Fruit fly (Drosophila melanogaster) whole organism, embryonic: ENCODE data around the gene eIF4E5.
A peak's percentile ranks its signal among the peaks of the same experiment; 100 is the strongest.

Source experiments
- B-H2 ChIP-seq: fragments of 200-800 bp; sonication (Bioruptor generic); optimal IDR thresholded peaks from 2 replicates; lab custom pipeline; 2018; ENCODE audit warnings: missing biosample characterization, mild to moderate bottlenecking, missing genetic modification characterization
- CG10654 ChIP-seq: fragments of 200-800 bp; sonication (Bioruptor generic); optimal IDR thresholded peaks from 2 replicates; lab custom pipeline; 2016; ENCODE audit warnings: missing biosample characterization, missing genetic modification characterization
- CG12942 ChIP-seq: fragments of 200-800 bp; sonication (Bioruptor generic); optimal IDR thresholded peaks from 3 replicates; lab custom pipeline; 2016; ENCODE audit warnings: missing biosample characterization, missing genetic modification characterization
- CG13123 ChIP-seq: fragments of 200-800 bp; sonication (Bioruptor generic); optimal IDR thresholded peaks from 2 replicates; lab custom pipeline; 2016; ENCODE audit warnings: missing biosample characterization, missing genetic modification characterization
- CG17568 ChIP-seq: fragments of 200-800 bp; sonication (Bioruptor generic); optimal IDR thresholded peaks from 2 replicates; lab custom pipeline; 2018; ENCODE audit warnings: missing biosample characterization, mild to moderate bottlenecking, missing genetic modification characterization, moderate library complexity
- CG17802 ChIP-seq: fragments of 200-800 bp; sonication (Bioruptor generic); optimal IDR thresholded peaks from 2 replicates; lab custom pipeline; 2018; ENCODE audit warnings: missing biosample characterization, mild to moderate bottlenecking, missing genetic modification characterization, moderate library complexity
- CG2678 ChIP-seq: fragments of 200-800 bp; sonication (Bioruptor generic); optimal IDR thresholded peaks from 3 replicates; lab custom pipeline; 2019; ENCODE audit warnings: missing biosample characterization, mild to moderate bottlenecking, missing genetic modification characterization, moderate library complexity
- CG32767 ChIP-seq: fragments of 200-800 bp; sonication (Bioruptor generic); IDR thresholded peaks from 2 replicates; pipeline ENCODE4 v1.3.6; 2022; ENCODE audit warnings: missing biosample characterization, missing genetic modification characterization
- CG32772 ChIP-seq: fragments of 200-800 bp; sonication (Bioruptor generic); IDR thresholded peaks from 2 replicates; pipeline ENCODE4 v1.3.6; 2022; ENCODE audit warnings: missing biosample characterization, missing genetic modification characterization
- CG4707 ChIP-seq: fragments of 200-800 bp; sonication (Bioruptor generic); optimal IDR thresholded peaks from 2 replicates; lab custom pipeline; 2018; ENCODE audit warnings: missing biosample characterization, mild to moderate bottlenecking, missing genetic modification characterization, moderate library complexity
- CG5245 ChIP-seq: fragments of 200-800 bp; sonication (Bioruptor generic); optimal IDR thresholded peaks from 3 replicates; lab custom pipeline; 2016; ENCODE audit warnings: missing biosample characterization, missing genetic modification characterization
- CG7372 ChIP-seq: fragments of 200-800 bp; sonication (Bioruptor generic); IDR thresholded peaks from 2 replicates; pipeline ENCODE4 v1.3.6; 2022; ENCODE audit warnings: missing biosample characterization, missing genetic modification characterization
- CG7928 ChIP-seq: fragments of 200-800 bp; sonication (Bioruptor generic); optimal IDR thresholded peaks from 2 replicates; lab custom pipeline; 2017; ENCODE audit warnings: missing biosample characterization, mild to moderate bottlenecking, missing genetic modification characterization
- CG8388 ChIP-seq: fragments of 200-800 bp; sonication (Bioruptor generic); optimal IDR thresholded peaks from 2 replicates; lab custom pipeline; 2019; ENCODE audit warnings: missing biosample characterization, mild to moderate bottlenecking, missing genetic modification characterization, moderate library complexity
- Camta ChIP-seq: fragments of 200-800 bp; sonication (Bioruptor generic); optimal IDR thresholded peaks from 2 replicates; lab custom pipeline; 2016; ENCODE audit warnings: missing biosample characterization, missing genetic modification characterization
- ERR ChIP-seq: fragments of 200-800 bp; sonication (Bioruptor generic); optimal IDR thresholded peaks from 2 replicates; lab custom pipeline; 2016; ENCODE audit warnings: missing biosample characterization, missing genetic modification characterization
- Eip74EF ChIP-seq, 2 experiments: fragments of 200-800 bp in 1 of 2; fragments of >200 bp in 1 of 2; sonication (Bioruptor generic) in 1 of 2; optimal IDR thresholded peaks; 2 replicates each; lab custom pipeline; 2017 to 2019; ENCODE audit warnings: missing biosample characterization in 2 of 2, missing genetic modification characterization in 2 of 2, mild to moderate bottlenecking in 1 of 2, moderate library complexity in 1 of 2
- Ets97D ChIP-seq: fragments of 200-800 bp; sonication (Bioruptor generic); optimal IDR thresholded peaks from 3 replicates; lab custom pipeline; 2016; ENCODE audit warnings: missing biosample characterization, missing genetic modification characterization
- Gug ChIP-seq: fragments of 200-800 bp; sonication (Bioruptor generic); IDR thresholded peaks from 4 replicates; pipeline ENCODE4 v1.3.6; 2022; ENCODE audit warnings: missing biosample characterization, missing genetic modification characterization
- H15 ChIP-seq: fragments of 200-800 bp; sonication (Bioruptor generic); IDR thresholded peaks from 3 replicates; pipeline ENCODE4 v1.3.6; 2022; ENCODE audit warnings: missing biosample characterization, missing genetic modification characterization
- HLH4C ChIP-seq: fragments of 200-800 bp; sonication (Bioruptor generic); IDR thresholded peaks from 3 replicates; pipeline ENCODE4 v1.3.6; 2022; ENCODE audit warnings: missing biosample characterization, missing genetic modification characterization; ENCODE audit not compliant: partially characterized antibody
- Hey ChIP-seq: fragments of 200-800 bp; sonication (Bioruptor generic); optimal IDR thresholded peaks from 3 replicates; lab custom pipeline; 2018; ENCODE audit warnings: missing biosample characterization, mild to moderate bottlenecking, missing genetic modification characterization
- Hr39 ChIP-seq: fragments of >200 bp; optimal IDR thresholded peaks from 2 replicates; lab custom pipeline; 2017
- Lpt ChIP-seq: fragments of >200 bp; optimal IDR thresholded peaks from 2 replicates; lab custom pipeline; 2018; ENCODE audit warnings: missing biosample characterization, missing genetic modification characterization
- MTF-1 ChIP-seq: fragments of 200-800 bp; sonication (Bioruptor generic); optimal IDR thresholded peaks from 2 replicates; lab custom pipeline; 2018; ENCODE audit warnings: missing biosample characterization, mild to moderate bottlenecking, missing genetic modification characterization, borderline replicate concordance
- Med ChIP-seq: fragments of 200-800 bp; sonication (Bioruptor generic); peaks from one replicate; lab custom pipeline; 2016; ENCODE audit warnings: missing biosample characterization, missing genetic modification characterization, mild to moderate bottlenecking, inconsistent platforms, moderate library complexity
- NC2α ChIP-seq: fragments of 200-800 bp; sonication (Bioruptor generic); optimal IDR thresholded peaks from 2 replicates; lab custom pipeline; 2016; ENCODE audit warnings: missing biosample characterization, missing genetic modification characterization
- Scr ChIP-seq: fragments of 200-800 bp; sonication (Bioruptor generic); IDR thresholded peaks from 2 replicates; pipeline ENCODE4 v1.3.6; 2022; ENCODE audit warnings: missing biosample characterization, missing genetic modification characterization; ENCODE audit not compliant: partially characterized antibody
- Six4 ChIP-seq: fragments of 200-800 bp; sonication (Bioruptor generic); optimal IDR thresholded peaks from 2 replicates; lab custom pipeline; 2016; ENCODE audit warnings: missing biosample characterization, missing genetic modification characterization
- Tbp ChIP-seq: fragments of >200 bp; optimal IDR thresholded peaks from 2 replicates; lab custom pipeline; 2018; ENCODE audit warnings: missing biosample characterization, missing genetic modification characterization
- ab ChIP-seq: fragments of 200-800 bp; sonication (Bioruptor generic); optimal IDR thresholded peaks from 2 replicates; lab custom pipeline; 2016; ENCODE audit warnings: missing biosample characterization, missing genetic modification characterization
- bcd ChIP-seq: fragments of 200-800 bp; sonication (Bioruptor generic); optimal IDR thresholded peaks from 2 replicates; lab custom pipeline; 2017; ENCODE audit warnings: missing biosample characterization, mild to moderate bottlenecking, missing genetic modification characterization
- fd102C ChIP-seq: fragments of 200-800 bp; sonication (Bioruptor generic); optimal IDR thresholded peaks from 2 replicates; lab custom pipeline; 2018; ENCODE audit warnings: missing biosample characterization, mild to moderate bottlenecking, missing genetic modification characterization, moderate library complexity
- gce ChIP-seq: fragments of 200-800 bp; sonication (Bioruptor generic); IDR thresholded peaks from 3 replicates; pipeline ENCODE4 v1.3.6; 2022; ENCODE audit warnings: missing biosample characterization, missing genetic modification characterization
- gcm2 ChIP-seq: fragments of 200-800 bp; sonication (Bioruptor generic); optimal IDR thresholded peaks from 2 replicates; lab custom pipeline; 2016; ENCODE audit warnings: missing biosample characterization, missing genetic modification characterization
- gem ChIP-seq: fragments of 200-800 bp; sonication (Bioruptor generic); optimal IDR thresholded peaks from 2 replicates; lab custom pipeline; 2019; ENCODE audit warnings: missing biosample characterization, mild to moderate bottlenecking, missing genetic modification characterization, moderate library complexity
- grn ChIP-seq: fragments of 200-800 bp; sonication (Bioruptor generic); optimal IDR thresholded peaks from 3 replicates; lab custom pipeline; 2017; ENCODE audit warnings: missing biosample characterization, missing genetic modification characterization
- hth ChIP-seq: fragments of >200 bp; optimal IDR thresholded peaks from 2 replicates; lab custom pipeline; 2017; ENCODE audit warnings: inconsistent platforms
- ken ChIP-seq: fragments of 200-800 bp; sonication (Bioruptor generic); IDR thresholded peaks from 3 replicates; pipeline ENCODE4 v1.3.6; 2022; ENCODE audit warnings: missing biosample characterization, missing genetic modification characterization
- lola ChIP-seq, 3 experiments: fragments of >200 bp in 2 of 3; fragments of 200-800 bp in 1 of 3; sonication (Bioruptor generic) in 1 of 3; optimal IDR thresholded peaks; 2 replicates each; lab custom pipeline; 2017 to 2019; ENCODE audit warnings: missing biosample characterization in 3 of 3, missing genetic modification characterization in 3 of 3, mild to moderate bottlenecking in 1 of 3, moderate library complexity in 1 of 3
- lov ChIP-seq, 2 experiments: fragments of 200-800 bp in 1 of 2; fragments of >200 bp in 1 of 2; sonication (Bioruptor generic) in 1 of 2; IDR thresholded peaks in 1 of 2; optimal IDR thresholded peaks in 1 of 2; 2 replicates in 1 of 2; 3 replicates in 1 of 2; pipeline versions ENCODE4 v1.3.6 to Lab custom; 2017 to 2022; ENCODE audit warnings: missing biosample characterization in 1 of 2, missing genetic modification characterization in 1 of 2
- luna ChIP-seq: fragments of 200-800 bp; sonication (Bioruptor generic); optimal IDR thresholded peaks from 2 replicates; lab custom pipeline; 2016; ENCODE audit warnings: missing biosample characterization, missing genetic modification characterization
- nmo ChIP-seq: fragments of 200-800 bp; sonication (Bioruptor generic); optimal IDR thresholded peaks from 2 replicates; lab custom pipeline; 2018; ENCODE audit warnings: missing biosample characterization, mild to moderate bottlenecking, missing genetic modification characterization, moderate library complexity
- peb ChIP-seq: fragments of 200-800 bp; sonication (Bioruptor generic); IDR thresholded peaks from 2 replicates; pipeline ENCODE4 v1.3.6; 2022; ENCODE audit warnings: missing biosample characterization, missing genetic modification characterization
- pzg ChIP-seq: fragments of 200-800 bp; sonication (Bioruptor generic); optimal IDR thresholded peaks from 3 replicates; lab custom pipeline; 2018; ENCODE audit warnings: missing biosample characterization, mild to moderate bottlenecking, missing genetic modification characterization, moderate library complexity
- rib ChIP-seq: fragments of 200-800 bp; sonication (Bioruptor generic); IDR thresholded peaks from 2 replicates; pipeline ENCODE4 v1.3.6; 2022; ENCODE audit warnings: missing biosample characterization, missing genetic modification characterization
- run ChIP-seq: fragments of 200-800 bp; sonication (Bioruptor generic); optimal IDR thresholded peaks from 3 replicates; lab custom pipeline; 2018; ENCODE audit warnings: missing biosample characterization, mild to moderate bottlenecking, missing genetic modification characterization
- sens-2 ChIP-seq: fragments of 200-800 bp; sonication (Bioruptor generic); IDR thresholded peaks from 2 replicates; pipeline ENCODE4 v1.3.6; 2022; ENCODE audit warnings: missing biosample characterization, missing genetic modification characterization
- tx ChIP-seq: fragments of 200-800 bp; sonication (Bioruptor generic); optimal IDR thresholded peaks from 2 replicates; lab custom pipeline; 2016; ENCODE audit warnings: missing biosample characterization, missing genetic modification characterization
- wdn ChIP-seq: fragments of 200-800 bp; sonication (Bioruptor generic); IDR thresholded peaks from 2 replicates; pipeline ENCODE4 v1.3.6; 2022; ENCODE audit warnings: missing biosample characterization, missing genetic modification characterization
- yki ChIP-seq: fragments of >200 bp; optimal IDR thresholded peaks from 3 replicates; lab custom pipeline; 2018

The eIF4E5 gene

DNA sequence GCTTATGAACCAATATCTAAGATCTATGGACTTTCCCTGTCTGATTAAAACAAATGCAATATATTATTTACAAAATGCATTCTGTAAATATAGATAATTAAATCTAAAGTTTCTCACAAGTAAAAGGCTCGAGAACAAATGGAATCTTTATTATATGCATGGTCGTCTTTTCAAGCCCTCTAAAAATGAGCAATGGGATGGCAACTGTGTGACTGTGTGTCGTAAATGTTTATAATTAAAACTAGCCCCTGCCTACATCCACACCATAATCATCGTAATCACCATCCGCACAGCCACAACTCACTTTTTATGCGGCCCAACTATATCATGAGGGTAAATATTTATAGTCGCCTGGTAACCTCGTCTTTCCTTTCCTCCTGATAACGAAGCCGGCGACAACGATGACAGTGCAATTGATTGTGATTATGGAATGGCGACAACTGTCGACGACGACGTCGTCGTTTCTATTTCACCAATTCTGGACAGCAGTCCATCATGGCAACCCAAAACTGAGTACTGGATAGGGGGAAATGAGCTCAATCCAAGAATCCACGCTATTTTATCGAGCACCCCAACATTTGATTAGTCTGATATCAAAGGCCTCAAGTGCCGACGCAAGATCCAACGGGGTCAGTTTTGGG lies 28.8 kb upstream of the eIF4E5 start (continued):
- TF ChIP-seq luna (GFP tag; lab: Kevin White, UChicago) (no peak), lov (optimal IDR thresholded peaks at IDR 0.05; lab: Kevin White, UChicago) (no peak), lov (GFP tag; IDR thresholded peaks at IDR 0.05; lab: Robert Waterston, UW) (no peak), CG13123 (no peak), CG2678 (tag; lab: Kevin White, UChicago) (peak; percentile 52), wdn (GFP tag; lab: Robert Waterston, UW) (no peak), CG8388 (no peak), Gug (GFP tag; lab: Robert Waterston, UW) (no peak), Lpt (GFP tag; lab: Kevin White, UChicago) (no peak), HLH4C (GFP tag; lab: Robert Waterston, UW) (no peak), run (no peak), MTF-1 (GFP tag; lab: Kevin White, UChicago) (no peak), fd102C (GFP tag; lab: Kevin White, UChicago) (no peak), NC2α (no peak), CG32767 (GFP tag; lab: Robert Waterston, UW) (no peak), ab (no peak), H15 (GFP tag; lab: Robert Waterston, UW) (no peak), bcd (GFP tag; lab: Kevin White, UChicago) (no peak), ERR (GFP tag; lab: Kevin White, UChicago) (no peak), grn (GFP tag; lab: Kevin White, UChicago) (peak; percentile 95), pzg (GFP tag; lab: Kevin White, UChicago) (no peak), Eip74EF (GFP tag; optimal IDR thresholded peaks at IDR 0.05; lab: Kevin White, UChicago) (no peak), gcm2 (GFP tag; lab: Kevin White, UChicago) (no peak), CG10654 (GFP tag; lab: Kevin White, UChicago) (no peak), Ets97D (no peak), Med (GFP tag; lab: Kevin White, UChicago) (peak; percentile 42), CG32772 (GFP tag; lab: Robert Waterston, UW) (no peak), yki (lab: Kevin White, UChicago) (no peak), CG4707 (GFP tag; lab: Kevin White, UChicago) (no peak), CG17568 (GFP tag; lab: Kevin White, UChicago) (peak; percentile 39), tx (GFP tag; lab: Kevin White, UChicago) (no peak), gem (tag; lab: Kevin White, UChicago) (no peak), lola (GFP tag; optimal IDR thresholded peaks at IDR 0.05; lab: Kevin White, UChicago) (no peak), rib (no peak; the same call in 1 of the 2 replicates), CG12942 (no peak), Hr39 (no peak), peb (no peak), Tbp (no peak), Hey (peak; percentile 68), Camta (GFP tag; lab: Kevin White, UChicago) (no peak), CG7928 (GFP tag; lab: Kevin White, UChicago) (no peak), gce (GFP tag; lab: Robert Waterston, UW) (no peak), B-H2 (GFP tag; lab: Kevin White, UChicago) (peak; percentile 35), ken (GFP tag; lab: Robert Waterston, UW) (no peak), sens-2 (GFP tag; lab: Robert Waterston, UW) (no peak), Six4 (no peak), hth (lab: Kevin White, UChicago) (no peak), Scr (GFP tag; lab: Robert Waterston, UW) (no peak), CG7372 (GFP tag; lab: Robert Waterston, UW) (no peak), nmo (GFP tag; lab: Kevin White, UChicago) (no peak), CG17802 (no peak), CG5245 (GFP tag; lab: Kevin White, UChicago) (no peak)
